Worm (Caenorhabditis elegans) whole organism, mixed stage, embryonic: Measurements from ENCODE around the gene C16C8.26.

Experiments used
- M03D4.4 ChIP-seq: sonication (generic microtip); optimal IDR thresholded peaks from 2 replicates; lab custom pipeline; 2017; ENCODE audit warnings: mild to moderate bottlenecking, missing genetic modification characterization, missing compliant biosample characterization
- bed-3 ChIP-seq: fragments of 200-800 bp; sonication (Bioruptor generic); optimal IDR thresholded peaks from 3 replicates; lab custom pipeline; 2018; ENCODE audit warnings: mild to moderate bottlenecking, missing genetic modification characterization, moderate library complexity, missing compliant biosample characterization
- blmp-1 ChIP-seq: fragments of 150-350 bp; optimal IDR thresholded peaks from 2 replicates; lab custom pipeline; 2014; ENCODE audit warnings: missing biosample characterization, missing genetic modification characterization
- ceh-39 ChIP-seq: fragments of 150-350 bp; optimal IDR thresholded peaks from 2 replicates; lab custom pipeline; 2014; ENCODE audit warnings: missing biosample characterization, missing genetic modification characterization
- ceh-43 ChIP-seq: fragments of 200-800 bp; sonication (Bioruptor generic); optimal IDR thresholded peaks from 2 replicates; lab custom pipeline; 2018; ENCODE audit warnings: mild to moderate bottlenecking, missing genetic modification characterization, moderate library complexity, missing compliant biosample characterization
- ceh-83 ChIP-seq: fragments of 200-800 bp; sonication (Bioruptor generic); optimal IDR thresholded peaks from 2 replicates; lab custom pipeline; 2018; ENCODE audit warnings: mild to moderate bottlenecking, missing genetic modification characterization, missing compliant biosample characterization
- ces-1 ChIP-seq: fragments of 150-350 bp; optimal IDR thresholded peaks from 2 replicates; lab custom pipeline; 2014; ENCODE audit warnings: missing biosample characterization, missing genetic modification reagents, missing genetic modification characterization
- cnd-1 ChIP-seq: fragments of 200-800 bp; sonication (Bioruptor generic); optimal IDR thresholded peaks from 2 replicates; lab custom pipeline; 2018; ENCODE audit warnings: mild to moderate bottlenecking, missing genetic modification characterization, missing compliant biosample characterization
- drap-1 ChIP-seq: fragments of 200-800 bp; sonication (Bioruptor generic); optimal IDR thresholded peaks from 3 replicates; lab custom pipeline; 2018; ENCODE audit warnings: mild to moderate bottlenecking, missing genetic modification characterization, missing compliant biosample characterization
- elt-1 ChIP-seq: sonication (generic microtip); optimal IDR thresholded peaks from 2 replicates; lab custom pipeline; 2017; ENCODE audit warnings: missing genetic modification characterization, mild to moderate bottlenecking, missing compliant biosample characterization, antibody characterized with exemption, moderate library complexity, borderline replicate concordance; ENCODE audit not compliant: insufficient read depth
- elt-3 ChIP-seq: fragments of 150-350 bp; optimal IDR thresholded peaks from 2 replicates; lab custom pipeline; 2014; ENCODE audit warnings: missing biosample characterization, missing genetic modification characterization
- flh-1 ChIP-seq: fragments of 200-800 bp; sonication (Bioruptor generic); optimal IDR thresholded peaks from 2 replicates; lab custom pipeline; 2018; ENCODE audit warnings: mild to moderate bottlenecking, missing genetic modification characterization, moderate library complexity, missing compliant biosample characterization
- ham-2 ChIP-seq: fragments of 200-800 bp; sonication (Bioruptor generic); optimal IDR thresholded peaks from 2 replicates; lab custom pipeline; 2018; ENCODE audit warnings: mild to moderate bottlenecking, missing genetic modification characterization, missing compliant biosample characterization
- hlh-1 ChIP-seq: fragments of 150-350 bp; optimal IDR thresholded peaks from 2 replicates; lab custom pipeline; 2014; ENCODE audit warnings: missing biosample characterization, missing genetic modification reagents, missing genetic modification characterization
- lin-13 ChIP-seq: fragments of 150-350 bp; optimal IDR thresholded peaks from 2 replicates; lab custom pipeline; 2014; ENCODE audit warnings: missing biosample characterization, missing genetic modification characterization
- lin-32 ChIP-seq: fragments of 200-800 bp; sonication (Bioruptor generic); optimal IDR thresholded peaks from 2 replicates; lab custom pipeline; 2018; ENCODE audit warnings: mild to moderate bottlenecking, missing genetic modification characterization, missing compliant biosample characterization
- lsy-2 ChIP-seq: fragments of 150-350 bp; optimal IDR thresholded peaks from 2 replicates; lab custom pipeline; 2014; ENCODE audit warnings: missing biosample characterization, missing genetic modification characterization
- mab-5 ChIP-seq: fragments of 150-350 bp; optimal IDR thresholded peaks from 2 replicates; lab custom pipeline; 2014; ENCODE audit warnings: missing biosample characterization, missing genetic modification characterization
- mep-1 ChIP-seq: fragments of 150-350 bp; optimal IDR thresholded peaks from 2 replicates; lab custom pipeline; 2017; ENCODE audit warnings: missing biosample characterization, missing genetic modification reagents, missing genetic modification characterization, inconsistent platforms
- mls-2 ChIP-seq: sonication (generic microtip); optimal IDR thresholded peaks from 2 replicates; lab custom pipeline; 2016; ENCODE audit warnings: mild to moderate bottlenecking, missing genetic modification characterization, moderate library complexity, missing compliant biosample characterization
- nhr-12 ChIP-seq: fragments of 150-350 bp; optimal IDR thresholded peaks from 2 replicates; lab custom pipeline; 2014; ENCODE audit warnings: missing biosample characterization, missing genetic modification characterization
- nhr-2 ChIP-seq: fragments of 150-350 bp; optimal IDR thresholded peaks from 2 replicates; lab custom pipeline; 2014; ENCODE audit warnings: missing biosample characterization, missing genetic modification characterization
- nhr-237 ChIP-seq: fragments of 150-350 bp; optimal IDR thresholded peaks from 2 replicates; lab custom pipeline; 2014; ENCODE audit warnings: missing biosample characterization, missing genetic modification characterization
- nhr-28 ChIP-seq: fragments of 150-350 bp; optimal IDR thresholded peaks from 2 replicates; lab custom pipeline; 2014; ENCODE audit warnings: missing biosample characterization, missing genetic modification characterization
- nhr-76 ChIP-seq: sonication (generic microtip); optimal IDR thresholded peaks from 2 replicates; lab custom pipeline; 2017; ENCODE audit warnings: missing biosample characterization, missing genetic modification characterization
- pha-4 ChIP-seq: fragments of 150-350 bp; optimal IDR thresholded peaks from 2 replicates; lab custom pipeline; 2018; ENCODE audit warnings: missing biosample characterization, missing genetic modification reagents, missing genetic modification characterization
- sem-2 ChIP-seq: fragments of 200-800 bp; sonication (Bioruptor generic); optimal IDR thresholded peaks from 2 replicates; lab custom pipeline; 2018; ENCODE audit warnings: mild to moderate bottlenecking, missing genetic modification characterization, missing compliant biosample characterization
- snpc-4 ChIP-seq: fragments of 150-350 bp; optimal IDR thresholded peaks from 2 replicates; lab custom pipeline; 2014; ENCODE audit warnings: missing biosample characterization, missing genetic modification characterization
- sptf-1 ChIP-seq: sonication (generic microtip); optimal IDR thresholded peaks from 2 replicates; lab custom pipeline; 2017; ENCODE audit warnings: mild to moderate bottlenecking, missing genetic modification characterization, moderate library complexity, missing compliant biosample characterization
- tbx-8 ChIP-seq: fragments of 200-800 bp; sonication (Bioruptor generic); optimal IDR thresholded peaks from 2 replicates; lab custom pipeline; 2018; ENCODE audit warnings: mild to moderate bottlenecking, missing genetic modification characterization, moderate library complexity, missing compliant biosample characterization
- unc-120 ChIP-seq: sonication (generic microtip); optimal IDR thresholded peaks from 2 replicates; lab custom pipeline; 2017; ENCODE audit warnings: missing genetic modification characterization, missing compliant biosample characterization; ENCODE audit not compliant: poor library complexity, severe bottlenecking
- unc-39 ChIP-seq: fragments of 150-350 bp; optimal IDR thresholded peaks from 2 replicates; lab custom pipeline; 2014; ENCODE audit warnings: missing biosample characterization, missing genetic modification characterization
- zip-8 ChIP-seq: fragments of 150-350 bp; optimal IDR thresholded peaks from 2 replicates; lab custom pipeline; 2014; ENCODE audit warnings: missing biosample characterization, missing genetic modification characterization
- ztf-11 ChIP-seq: fragments of 150-350 bp; optimal IDR thresholded peaks from 2 replicates; lab custom pipeline; 2014; ENCODE audit warnings: missing biosample characterization, missing genetic modification characterization

C16C8.26 gene

DNA sequence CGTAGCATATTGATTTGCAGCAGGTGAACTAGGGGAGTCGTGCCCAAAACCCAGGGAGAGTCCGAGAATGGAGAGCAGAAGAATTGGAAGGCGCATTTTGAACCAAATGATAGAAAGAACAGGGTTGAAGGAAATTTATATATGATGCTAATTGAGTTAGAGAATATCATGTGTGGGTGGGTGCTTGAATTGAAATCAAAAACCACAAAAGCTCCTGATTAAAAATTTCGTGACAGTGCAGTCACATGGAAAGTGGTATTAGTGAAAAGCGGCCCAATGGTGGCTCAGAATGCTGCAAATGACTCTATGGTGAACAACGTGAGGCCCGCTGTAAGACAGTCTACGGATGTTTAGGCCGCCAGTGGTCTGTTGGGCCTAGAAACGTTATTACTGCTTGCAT, 3.5 kb upstream of the C16C8.26 start, which contains the start of gene C16C8.8:
Gene C16C8.8 (minus strand): TSS at position 101 of the 400 bp plus-strand sequence.
- TF ChIP-seq sem-2 (GFP tag; lab: Kevin White, UChicago): no peak
- no peak for TF ChIP-seq pha-4
- no peak for TF ChIP-seq ztf-11
- TF ChIP-seq tbx-8: no peak
- no peak for TF ChIP-seq nhr-76 (tag; lab: Kevin White, UChicago)
- TF ChIP-seq drap-1 (GFP tag; lab: Kevin White, UChicago): no peak
- no peak for TF ChIP-seq bed-3 (GFP tag; lab: Kevin White, UChicago)
- TF ChIP-seq nhr-12 (tag; lab: Kevin White, UChicago): no peak
- no peak for TF ChIP-seq mab-5
- TF ChIP-seq ceh-39 (tag; lab: Kevin White, UChicago): no peak
- no peak for TF ChIP-seq ham-2 (GFP tag; lab: Kevin White, UChicago)
- no peak for TF ChIP-seq cnd-1 (tag; lab: Kevin White, UChicago)
- TF ChIP-seq lin-13 (tag; lab: Kevin White, UChicago): no peak
- TF ChIP-seq sptf-1: no peak

DNA sequence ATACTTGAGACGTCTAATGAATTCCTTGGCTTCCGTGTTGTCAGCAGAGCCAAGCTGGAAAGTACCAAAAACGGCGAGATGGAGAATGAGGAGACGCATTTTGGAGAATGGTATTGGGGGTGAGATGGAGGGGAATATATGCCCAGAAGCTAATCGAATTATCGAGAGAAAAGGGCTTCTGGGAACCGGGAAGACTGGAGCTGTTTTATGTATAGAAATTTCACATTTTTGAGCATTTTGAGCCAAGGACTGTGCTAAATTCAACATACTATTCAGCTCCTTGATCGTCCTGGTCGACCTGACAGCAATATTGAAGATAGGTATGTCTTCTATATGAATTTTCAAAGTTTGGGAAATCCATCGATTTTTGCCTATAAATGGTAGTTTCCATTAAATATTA, 1.9 kb upstream of the C16C8.26 start, which contains the start of gene C16C8.7:
Gene C16C8.7 (minus strand): TSS at position 101 of the 400 bp plus-strand sequence.
- no peak for TF ChIP-seq cnd-1 (tag; lab: Kevin White, UChicago)
- no peak for TF ChIP-seq elt-3 (tag; lab: Kevin White, UChicago)

DNA sequence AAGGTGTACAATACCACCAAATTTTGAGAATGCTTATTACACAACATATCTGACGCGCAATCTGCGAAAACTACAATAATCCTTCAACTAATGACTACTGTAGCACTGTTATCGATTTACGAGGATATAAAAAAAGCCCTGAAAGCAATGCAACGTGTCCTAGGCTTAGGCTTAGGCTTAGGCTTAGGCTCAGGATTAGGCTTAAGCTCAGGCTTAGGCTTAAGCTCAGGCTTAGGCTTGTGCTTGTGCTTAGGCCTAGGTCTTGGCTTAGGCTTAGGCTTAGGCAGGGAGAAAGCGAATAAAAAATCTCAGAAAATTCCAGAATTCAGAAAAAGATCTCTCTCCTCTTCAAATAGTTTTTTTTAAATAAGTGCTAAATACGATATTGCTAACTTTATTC, 1.1 kb upstream of the C16C8.26 start:
- no peak for TF ChIP-seq elt-1
- no peak for TF ChIP-seq lsy-2 (tag; lab: Kevin White, UChicago)
- TF ChIP-seq hlh-1 (tag; lab: Kevin White, UChicago): no peak
- TF ChIP-seq M03D4.4 (tag; lab: Kevin White, UChicago): no peak
- no peak for TF ChIP-seq sem-2 (GFP tag; lab: Kevin White, UChicago)
- no peak for TF ChIP-seq ham-2 (GFP tag; lab: Kevin White, UChicago)
- no peak for TF ChIP-seq nhr-2
- TF ChIP-seq zip-8 (tag; lab: Kevin White, UChicago): no peak
- TF ChIP-seq nhr-76 (tag; lab: Kevin White, UChicago): no peak
- no peak for TF ChIP-seq blmp-1
- TF ChIP-seq unc-120: no peak
- TF ChIP-seq unc-39 (tag; lab: Kevin White, UChicago): no peak

DNA sequence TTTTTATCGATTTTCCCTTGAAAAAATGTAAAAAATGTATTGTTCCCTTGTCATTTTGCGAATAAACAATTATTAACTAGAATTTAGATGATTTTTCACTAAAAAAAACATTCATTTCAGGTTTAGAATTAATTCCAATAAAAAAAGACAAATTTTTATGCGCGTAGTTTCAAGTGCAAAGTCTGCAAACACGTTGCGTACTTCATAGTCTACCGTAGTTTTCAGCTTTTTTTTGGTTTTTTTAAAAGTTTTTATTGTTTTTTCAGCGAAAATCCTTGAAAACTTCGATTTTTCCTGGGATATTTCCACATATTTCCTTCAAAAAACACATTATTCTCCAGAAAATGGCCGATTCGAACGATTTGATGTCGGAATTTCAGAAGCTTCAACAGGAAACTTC, 4.6 kb downstream of the C16C8.26 start, which contains the start of gene C16C8.11:
Gene C16C8.11 (plus strand): TSS at position 188 of the 400 bp plus-strand sequence.
- TF ChIP-seq hlh-1 (tag; lab: Kevin White, UChicago): no peak
- no peak for TF ChIP-seq flh-1 (GFP tag; lab: Kevin White, UChicago)
- TF ChIP-seq pha-4: no peak
- no peak for TF ChIP-seq sem-2 (GFP tag; lab: Kevin White, UChicago)
- no peak for TF ChIP-seq snpc-4 (tag; lab: Kevin White, UChicago)
- no peak for TF ChIP-seq unc-120
- no peak for TF ChIP-seq unc-39 (tag; lab: Kevin White, UChicago)
- TF ChIP-seq mep-1 (tag; lab: Kevin White, UChicago): no peak
- no peak for TF ChIP-seq ceh-43 (GFP tag; lab: Kevin White, UChicago)
- TF ChIP-seq lin-13 (tag; lab: Kevin White, UChicago): no peak
- no peak for TF ChIP-seq ces-1
- TF ChIP-seq mls-2 (tag; lab: Kevin White, UChicago): no peak
- TF ChIP-seq nhr-237 (tag; lab: Kevin White, UChicago): no peak
- no peak for TF ChIP-seq nhr-76 (tag; lab: Kevin White, UChicago)
- no peak for TF ChIP-seq nhr-28 (tag; lab: Kevin White, UChicago)
- no peak for TF ChIP-seq M03D4.4 (tag; lab: Kevin White, UChicago)

DNA sequence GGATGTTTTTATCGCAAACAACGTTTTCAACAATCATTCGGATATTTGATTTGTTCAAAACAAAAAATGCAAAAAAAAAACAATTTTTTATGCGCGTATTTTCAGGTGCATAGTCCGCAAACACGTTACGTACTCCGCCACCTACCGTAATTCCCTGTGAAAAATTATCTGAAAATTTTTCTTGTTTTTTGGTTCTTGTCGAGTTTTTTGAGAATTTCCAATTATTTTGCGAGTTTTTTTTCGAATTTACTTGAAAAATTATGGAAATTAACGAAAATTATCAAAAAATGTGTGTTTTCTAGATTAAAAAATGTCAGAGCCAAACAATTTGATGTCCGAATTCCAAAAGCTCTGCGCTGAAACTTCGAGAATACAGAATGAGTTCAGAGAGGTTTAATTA, 5.7 kb downstream of the C16C8.26 start, which contains the start of gene C16C8.12:
Gene C16C8.12 (plus strand): TSS at position 301 of the 400 bp plus-strand sequence.
- TF ChIP-seq sptf-1 (no peak), ces-1 (no peak), nhr-2 (no peak), cnd-1 (tag; lab: Kevin White, UChicago) (no peak), mep-1 (tag; lab: Kevin White, UChicago) (no peak), lin-32 (GFP tag; lab: Kevin White, UChicago) (no peak), lin-13 (tag; lab: Kevin White, UChicago) (no peak), nhr-12 (tag; lab: Kevin White, UChicago) (no peak), elt-3 (tag; lab: Kevin White, UChicago) (no peak), hlh-1 (tag; lab: Kevin White, UChicago) (no peak), pha-4 (no peak), mls-2 (tag; lab: Kevin White, UChicago) (no peak), ham-2 (GFP tag; lab: Kevin White, UChicago) (no peak), ceh-83 (GFP tag; lab: Kevin White, UChicago) (no peak), ceh-39 (tag; lab: Kevin White, UChicago) (no peak), tbx-8 (no peak), flh-1 (GFP tag; lab: Kevin White, UChicago) (no peak), nhr-76 (tag; lab: Kevin White, UChicago) (no peak)
